Fruit fly (Drosophila melanogaster): ENCODE data around the gene naz.
A peak's percentile ranks its signal among the peaks of the same experiment; 100 is the strongest.

naz gene

DNA sequence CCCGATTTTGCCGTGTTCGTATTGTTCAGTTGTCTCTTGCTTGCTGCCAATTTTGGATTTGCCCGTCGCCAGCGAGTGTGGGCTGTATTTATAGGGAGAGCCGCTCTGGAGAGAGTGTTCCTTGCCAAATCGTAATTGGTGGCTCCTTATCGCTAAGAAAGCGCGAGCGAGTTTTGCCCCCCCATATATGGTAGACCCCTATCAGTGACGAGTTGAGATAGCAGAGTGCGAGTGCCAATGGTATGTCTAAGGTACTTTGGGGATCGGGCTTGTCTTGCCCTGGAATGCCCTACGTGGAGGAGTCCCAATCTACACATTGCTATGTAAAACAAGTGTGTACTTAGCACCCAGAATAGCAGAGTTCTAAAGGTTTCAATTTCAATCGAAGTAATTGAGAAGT is 49.2 kb downstream of the naz start, which contains the start of gene CG7142 (continued):
- no peak for TF ChIP-seq Pdp1 (GFP tag; optimal IDR thresholded peaks at IDR 0.05)
- TF ChIP-seq salm (tag; optimal IDR thresholded peaks at IDR 0.05) = no peak
- no peak for TF ChIP-seq CG1602 (GFP tag; optimal IDR thresholded peaks at IDR 0.05)
- no peak for TF ChIP-seq Nf-YA (GFP tag; IDR thresholded peaks at IDR 0.05)
- TF ChIP-seq Gsc (GFP tag; IDR thresholded peaks at IDR 0.05) = no peak
- TF ChIP-seq Lhr (GFP tag; optimal IDR thresholded peaks at IDR 0.05) = no peak
- no peak for TF ChIP-seq pum (GFP tag; optimal IDR thresholded peaks at IDR 0.05)
- TF ChIP-seq CG2875 (GFP tag; optimal IDR thresholded peaks at IDR 0.05) = no peak
- no peak for TF ChIP-seq danr (GFP tag; IDR thresholded peaks at IDR 0.05)
- TF ChIP-seq ase (GFP tag; IDR thresholded peaks at IDR 0.05) = no peak
- TF ChIP-seq Nf-YC (tag; optimal IDR thresholded peaks at IDR 0.05) = peak; percentile 1
- no peak for TF ChIP-seq Atf3 (GFP tag; optimal IDR thresholded peaks at IDR 0.05)
- no peak for TF ChIP-seq CTCF (GFP tag; optimal IDR thresholded peaks at IDR 0.05)
- no peak for TF ChIP-seq E2f1 (GFP tag; IDR thresholded peaks at IDR 0.05)
- TF ChIP-seq Stat92E (GFP tag; optimal IDR thresholded peaks at IDR 0.05) = no peak
- TF ChIP-seq ftz-f1 (GFP tag; optimal IDR thresholded peaks at IDR 0.05) = no peak
- TF ChIP-seq CG1647 (GFP tag; optimal IDR thresholded peaks at IDR 0.05) = no peak
- peak; percentile 56 for TF ChIP-seq exex (tag; optimal IDR thresholded peaks at IDR 0.05)
- TF ChIP-seq Oli (tag; optimal IDR thresholded peaks at IDR 0.05) = no peak
- no peak for TF ChIP-seq CG15514 (GFP tag; optimal IDR thresholded peaks at IDR 0.05)
- TF ChIP-seq ERR (GFP tag; optimal IDR thresholded peaks at IDR 0.05) = no peak
- peak; percentile 76 for TF ChIP-seq CG18599 (GFP tag; optimal IDR thresholded peaks at IDR 0.05)

DNA sequence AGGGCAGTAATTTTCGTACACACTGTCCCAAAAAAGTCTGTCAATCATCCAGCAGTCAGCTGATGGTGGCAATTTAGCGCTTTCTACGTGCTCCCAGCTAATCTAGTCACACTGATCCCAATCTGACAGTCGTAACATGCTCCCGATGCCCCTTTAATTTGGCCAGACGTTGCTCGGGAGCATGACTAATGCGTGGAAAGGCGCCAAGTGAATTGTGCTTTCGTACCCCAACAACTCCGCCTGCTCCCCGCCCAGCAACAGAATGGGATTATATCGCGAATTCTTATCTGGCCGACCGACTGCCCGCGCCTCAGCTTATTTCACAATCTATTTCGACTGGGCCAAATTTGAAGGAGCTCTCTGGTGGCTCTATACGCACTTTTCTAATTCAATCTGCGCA is 51.3 kb downstream of the naz start:
- TF ChIP-seq CG12942 (GFP tag; optimal IDR thresholded peaks at IDR 0.05) (no peak), Med (GFP tag) (peak; percentile 54), exex (tag; optimal IDR thresholded peaks at IDR 0.05) (peak; percentile 13), mirr (GFP tag; optimal IDR thresholded peaks at IDR 0.05) (peak; percentile 9), sug (tag; optimal IDR thresholded peaks at IDR 0.05) (peak; percentile 50)

DNA sequence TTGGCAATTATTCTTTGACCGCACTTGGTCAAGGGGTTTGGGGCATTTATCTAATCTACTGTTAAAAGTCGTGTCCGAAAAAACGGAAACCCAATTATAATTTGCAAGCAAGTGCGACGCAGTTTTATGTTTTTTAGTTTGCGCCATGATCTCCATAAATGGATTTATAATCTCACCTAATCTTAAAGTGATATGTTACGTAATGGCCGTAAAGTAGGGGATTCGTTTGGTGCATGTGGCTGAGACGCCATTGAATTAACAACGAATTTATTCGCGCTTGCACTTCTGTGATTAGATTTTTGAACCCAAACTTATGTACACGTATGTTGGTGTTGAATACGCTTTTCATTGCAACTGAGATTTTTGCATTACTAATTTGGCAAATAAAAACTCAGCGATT is 52.1 kb downstream of the naz start:
- no peak for TF ChIP-seq br (optimal IDR thresholded peaks at IDR 0.05)
- peak in 1 of 2 experiments; percentile 87 for TF ChIP-seq Pdp1 (GFP tag; optimal IDR thresholded peaks at IDR 0.05)
- TF ChIP-seq CG15514 (GFP tag; optimal IDR thresholded peaks at IDR 0.05) = no peak
- TF ChIP-seq chinmo (GFP tag; IDR thresholded peaks at IDR 0.05; ENCODE audit: partially characterized antibody) = 0 out of 4 replicates have a peak, but pooled peaks have one; percentile 9
- TF ChIP-seq CG10274 (GFP tag; optimal IDR thresholded peaks at IDR 0.05) = peak; percentile 68
- no peak for TF ChIP-seq Fer3 (tag; optimal IDR thresholded peaks at IDR 0.05)
- no peak for TF ChIP-seq BtbVII (GFP tag; optimal IDR thresholded peaks at IDR 0.05)
- TF ChIP-seq mld (GFP tag; IDR thresholded peaks at IDR 0.05; ENCODE audit: partially characterized antibody) = no peak
- TF ChIP-seq CG8089 (GFP tag; optimal IDR thresholded peaks at IDR 0.05) = no peak
- no peak for TF ChIP-seq CG14860 (GFP tag; IDR thresholded peaks at IDR 0.05; ENCODE audit: partially characterized antibody)

DNA sequence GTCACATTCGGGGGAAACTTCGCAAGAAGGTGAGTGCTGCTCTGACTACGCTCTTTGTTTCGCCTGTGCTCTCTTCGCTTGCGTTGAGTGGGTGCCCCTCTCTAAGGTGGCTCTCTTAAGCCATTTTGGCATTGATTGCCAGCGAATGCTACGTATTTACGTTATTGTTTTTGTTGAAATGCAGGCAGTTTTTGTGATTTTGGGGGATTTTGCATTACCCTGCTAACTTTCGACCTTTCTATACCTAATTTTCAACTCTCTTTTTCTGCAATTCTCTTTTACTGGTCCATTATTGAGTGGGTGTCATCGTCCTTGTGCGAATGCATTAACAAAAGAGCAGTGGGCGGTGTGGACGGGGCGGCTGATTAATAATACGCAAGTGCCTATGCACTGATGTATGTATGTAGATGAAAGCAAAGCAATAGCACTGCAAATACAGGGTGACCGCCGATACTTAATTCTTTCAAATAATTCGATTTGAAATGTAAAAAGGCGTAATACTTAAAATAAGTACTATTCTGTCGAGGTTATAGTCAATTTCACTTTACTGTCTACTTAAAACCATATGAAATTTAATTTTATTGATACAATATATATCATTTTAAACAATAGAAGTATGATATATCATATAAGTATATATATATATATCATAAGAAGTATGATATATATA is 53.5 kb downstream of the naz start:
- TF ChIP-seq CG18599 (GFP tag; optimal IDR thresholded peaks at IDR 0.05) = no peak
- TF ChIP-seq CG9437 (GFP tag; optimal IDR thresholded peaks at IDR 0.05) = peak; percentile 81
- peak; percentile 44 for TF ChIP-seq HLHmδ (GFP tag; optimal IDR thresholded peaks at IDR 0.05)
- no peak for TF ChIP-seq Hmr (GFP tag; optimal IDR thresholded peaks at IDR 0.05)
- no peak for TF ChIP-seq Taf1 (GFP tag; IDR thresholded peaks at IDR 0.05)
- no peak for TF ChIP-seq ato (GFP tag; IDR thresholded peaks at IDR 0.05; ENCODE audit: partially characterized antibody)
- TF ChIP-seq CG10366 (GFP tag; IDR thresholded peaks at IDR 0.05) = 0 out of 2 replicates have a peak, but pooled peaks have one; percentile 11
- 0 out of 3 replicates have a peak, but pooled peaks have one; percentile 32 for TF ChIP-seq ci (GFP tag; IDR thresholded peaks at IDR 0.05)
- no peak for TF ChIP-seq crc (GFP tag; optimal IDR thresholded peaks at IDR 0.05)
- no peak for TF ChIP-seq mam (GFP tag; optimal IDR thresholded peaks at IDR 0.05)
- peak; percentile 63; the same call in 2 of the 3 replicates for TF ChIP-seq sr (GFP tag; IDR thresholded peaks at IDR 0.05)
- TF ChIP-seq lmd (GFP tag; IDR thresholded peaks at IDR 0.05) = no peak
- peak; percentile 1 for TF ChIP-seq corto (GFP tag; optimal IDR thresholded peaks at IDR 0.05)
- TF ChIP-seq seq (GFP tag; IDR thresholded peaks at IDR 0.05) = no peak

Data from whole organism, embryonic.